Worm (Caenorhabditis elegans): ENCODE measurements around the gene cox-15.
A peak's percentile ranks its signal among the peaks of the same experiment; 100 is the strongest.

cox-15 gene

ce11 chrII:11224045-11224481, 10.7 kb downstream of the cox-15 start (continued):
- TF ChIP-seq swsn-7 (tag; optimal IDR thresholded peaks at IDR 0.05) (peak; percentile 77), isw-1 (GFP tag; IDR thresholded peaks at IDR 0.05) (peak; percentile 31; the same call in 1 of the 2 replicates), nhr-28 (tag; optimal IDR thresholded peaks at IDR 0.05) (no peak), nhr-47 (tag; optimal IDR thresholded peaks at IDR 0.05) (peak; percentile 91), nhr-85 (tag) (peak; percentile 91), ceh-63 (GFP tag; optimal IDR thresholded peaks at IDR 0.05) (no peak), dsc-1 (tag; optimal IDR thresholded peaks at IDR 0.05) (peak; percentile 79), grh-1 (GFP tag; IDR thresholded peaks at IDR 0.05) (peak; percentile 69), unc-62 (GFP tag; optimal IDR thresholded peaks at IDR 0.05) (no peak), mab-9 (GFP tag; IDR thresholded peaks at IDR 0.05) (no peak), lin-15B (tag; optimal IDR thresholded peaks at IDR 0.05) (peak; percentile 36), alr-1 (tag; optimal IDR thresholded peaks at IDR 0.05; ENCODE audit: borderline replicate concordance) (no peak), nhr-76 (tag; optimal IDR thresholded peaks at IDR 0.05) (no peak), snu-23 (GFP tag; optimal IDR thresholded peaks at IDR 0.05) (peak; percentile 82), ztf-4 (tag; optimal IDR thresholded peaks at IDR 0.05) (peak; percentile 16), fkh-8 (tag; optimal IDR thresholded peaks at IDR 0.05) (peak; percentile 58), mdl-1 (tag; optimal IDR thresholded peaks at IDR 0.05) (peak in 1 of 2 experiments; percentile 53), ztf-11 (tag; optimal IDR thresholded peaks at IDR 0.05) (no peak), unc-86 (tag; optimal IDR thresholded peaks at IDR 0.05) (peak; percentile 50), lin-13 (GFP tag; optimal IDR thresholded peaks at IDR 0.05) (peak; percentile 52), lin-35 (GFP tag; optimal IDR thresholded peaks at IDR 0.05) (peak; percentile 47 to 73), tbx-2 (tag; optimal IDR thresholded peaks at IDR 0.05) (peak; percentile 72), fos-1 (tag; optimal IDR thresholded peaks at IDR 0.05) (peak; percentile 85), zip-4 (GFP tag; optimal IDR thresholded peaks at IDR 0.05) (peak; percentile 45), fkh-4 (tag; optimal IDR thresholded peaks at IDR 0.05; ENCODE audit: borderline replicate concordance) (no peak), efl-3 (GFP tag; optimal IDR thresholded peaks at IDR 0.05) (no peak), nhr-84 (tag; optimal IDR thresholded peaks at IDR 0.05) (no peak), jun-1 (tag; optimal IDR thresholded peaks at IDR 0.05) (peak; percentile 40), zag-1 (tag; optimal IDR thresholded peaks at IDR 0.05) (no peak), nhr-19 (GFP tag; conservative IDR thresholded peaks at IDR 0.05) (peak; percentile 88), ceh-90 (tag; optimal IDR thresholded peaks at IDR 0.05) (no peak), egl-27 (tag; optimal IDR thresholded peaks at IDR 0.05) (no peak), nhr-20 (tag; optimal IDR thresholded peaks at IDR 0.05) (peak; percentile 77), snpc-4 (tag; optimal IDR thresholded peaks at IDR 0.05) (peak; percentile 99), ceh-82 (tag; optimal IDR thresholded peaks at IDR 0.05) (peak; percentile 57 to 81 (median 72)), vab-15 (tag; optimal IDR thresholded peaks at IDR 0.05) (no peak), unc-130 (tag; optimal IDR thresholded peaks at IDR 0.05) (peak; percentile 22), dpl-1 (GFP tag; optimal IDR thresholded peaks at IDR 0.05) (peak; percentile 13 to 62 (median 54)), nhr-90 (tag; optimal IDR thresholded peaks at IDR 0.05; ENCODE audit: poor library complexity) (peak; percentile 91), C16A3.4 (tag; optimal IDR thresholded peaks at IDR 0.05) (no peak), lin-39 (tag; optimal IDR thresholded peaks at IDR 0.05) (peak; percentile 49), pax-3 (tag; optimal IDR thresholded peaks at IDR 0.05) (peak; percentile 20), sox-4 (tag; optimal IDR thresholded peaks at IDR 0.05) (no peak), ets-5 (GFP tag; IDR thresholded peaks at IDR 0.05) (no peak)

All from whole organism, L1 larva.